Worm (Caenorhabditis elegans) whole organism, early embryonic: ENCODE results near the gene wrt-2.

Experiments
- pes-1 ChIP-seq: fragments of 200-800 bp; sonication (Bioruptor generic); IDR thresholded peaks from 2 replicates; pipeline ENCODE4 v1.3.6; 2022; ENCODE audit warnings: missing genetic modification reagents, missing genetic modification characterization, missing compliant biosample characterization

Gene wrt-2

ce11 chrX:3045466-3045865, 48.7 kb downstream of the wrt-2 start, which contains the start of gene cnnm-3:
Gene cnnm-3 (minus strand): TSS chrX:3045847.
- no peak for TF ChIP-seq pes-1 (GFP tag; lab: Robert Waterston, UW)
